Worm (Caenorhabditis elegans): ENCODE data around the gene fln-2.

DNA sequence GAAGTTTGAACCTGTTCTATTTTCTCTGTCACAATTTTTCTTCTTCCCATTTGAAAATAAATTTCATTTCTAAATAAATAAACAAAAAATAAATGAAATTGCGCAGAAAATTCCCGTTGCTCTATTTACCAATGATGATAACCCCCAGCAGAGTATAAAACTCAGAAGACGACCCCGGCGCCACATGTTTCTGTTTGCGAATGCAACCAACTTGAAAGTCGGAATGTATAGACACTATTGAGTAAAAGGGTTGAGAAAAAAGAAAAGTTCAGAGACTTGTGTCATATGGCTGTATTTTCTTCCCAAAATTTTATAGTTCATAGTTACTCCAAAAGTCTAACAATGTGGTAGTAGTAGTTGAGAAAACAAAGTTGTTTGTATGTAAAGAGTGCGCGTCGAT is 14.2 kb downstream of the fln-2 start:
- TF ChIP-seq B0310.2 (tag; optimal IDR thresholded peaks at IDR 0.05) (no peak), pes-1 (GFP tag; IDR thresholded peaks at IDR 0.05) (no peak), aly-1 (tag; optimal IDR thresholded peaks at IDR 0.05) (no peak), hmbx-1 (tag; optimal IDR thresholded peaks at IDR 0.05) (no peak), hnd-1 (tag; optimal IDR thresholded peaks at IDR 0.05) (no peak), ets-7 (tag; optimal IDR thresholded peaks at IDR 0.05) (no peak), tbx-11 (GFP tag; IDR thresholded peaks at IDR 0.05) (no peak), ama-1 (optimal IDR thresholded peaks at IDR 0.05) (no peak), tbx-37 (GFP tag; conservative IDR thresholded peaks at IDR 0.05) (no peak)

Measured in whole organism, early embryonic.